Worm (Caenorhabditis elegans) whole organism, young adult: Measurements from ENCODE around the gene his-59.

Experiments
- C06A6.2 ChIP-seq: fragments of 200-800 bp; sonication (Bioruptor generic); conservative IDR thresholded peaks from 2 replicates; pipeline ENCODE4 v1.3.6; 2022; ENCODE audit warnings: missing genetic modification characterization, missing compliant biosample characterization
- C17E4.6 ChIP-seq: fragments of 200-800 bp; sonication (Bioruptor generic); IDR thresholded peaks from 2 replicates; pipeline ENCODE4 v1.3.6; 2022; ENCODE audit warnings: missing genetic modification reagents, missing genetic modification characterization, missing compliant biosample characterization
- F22D6.2 ChIP-seq: sonication (generic microtip); optimal IDR thresholded peaks from 2 replicates; lab custom pipeline; 2016; ENCODE audit warnings: mild to moderate bottlenecking, missing genetic modification characterization, missing compliant biosample characterization
- F23B12.7 ChIP-seq: sonication (generic microtip); optimal IDR thresholded peaks from 2 replicates; lab custom pipeline; 2017; ENCODE audit warnings: missing genetic modification characterization, mild to moderate bottlenecking, missing compliant biosample characterization, antibody characterized with exemption, moderate library complexity; ENCODE audit not compliant: insufficient read depth
- F33H1.4 ChIP-seq: fragments of 200-800 bp; sonication (Bioruptor generic); IDR thresholded peaks from 2 replicates; pipeline ENCODE4 v1.3.6; 2022; ENCODE audit warnings: missing genetic modification reagents, missing genetic modification characterization, missing compliant biosample characterization
- F37B4.10 ChIP-seq: fragments of 200-800 bp; sonication (Bioruptor generic); IDR thresholded peaks from 2 replicates; pipeline ENCODE4 v1.3.6; 2022; ENCODE audit warnings: missing genetic modification characterization, missing compliant biosample characterization
- F52B5.7 ChIP-seq: sonication (generic microtip); optimal IDR thresholded peaks from 2 replicates; lab custom pipeline; 2016; ENCODE audit warnings: mild to moderate bottlenecking, missing genetic modification characterization, missing compliant biosample characterization
- F57A8.1 ChIP-seq: fragments of 200-800 bp; sonication (Bioruptor generic); optimal IDR thresholded peaks from 2 replicates; lab custom pipeline; 2018; ENCODE audit warnings: mild to moderate bottlenecking, missing genetic modification characterization, moderate library complexity, missing compliant biosample characterization
- T07F8.4 ChIP-seq: sonication (generic microtip); optimal IDR thresholded peaks from 2 replicates; lab custom pipeline; 2016; ENCODE audit warnings: mild to moderate bottlenecking, missing genetic modification characterization, moderate library complexity, missing compliant biosample characterization
- Y67H2A.10 ChIP-seq: fragments of 200-800 bp; sonication (Bioruptor generic); conservative IDR thresholded peaks from 2 replicates; pipeline ENCODE4 v1.3.6; 2022; ENCODE audit warnings: missing genetic modification reagents, missing genetic modification characterization, missing compliant biosample characterization
- atf-7 ChIP-seq: sonication (generic microtip); optimal IDR thresholded peaks from 2 replicates; lab custom pipeline; 2017; ENCODE audit warnings: mild to moderate bottlenecking, missing genetic modification characterization, missing compliant biosample characterization
- attf-3 ChIP-seq: fragments of 200-800 bp; sonication (Bioruptor generic); conservative IDR thresholded peaks from 2 replicates; pipeline ENCODE4 v1.3.6; 2022; ENCODE audit warnings: missing genetic modification reagents, missing genetic modification characterization, missing compliant biosample characterization
- bed-1 ChIP-seq: fragments of 200-800 bp; sonication (Bioruptor generic); IDR thresholded peaks from 2 replicates; pipeline ENCODE4 v1.3.6; 2022; ENCODE audit warnings: missing genetic modification reagents, missing genetic modification characterization, missing compliant biosample characterization
- ccch-3 ChIP-seq: fragments of 200-800 bp; sonication (Bioruptor generic); optimal IDR thresholded peaks from 2 replicates; lab custom pipeline; 2018; ENCODE audit warnings: mild to moderate bottlenecking, missing genetic modification characterization, missing compliant biosample characterization
- ceh-27 ChIP-seq: fragments of 200-800 bp; sonication (Bioruptor generic); optimal IDR thresholded peaks from 2 replicates; lab custom pipeline; 2018; ENCODE audit warnings: mild to moderate bottlenecking, missing genetic modification characterization, moderate library complexity, missing compliant biosample characterization
- ceh-79 ChIP-seq: sonication (generic microtip); optimal IDR thresholded peaks from 2 replicates; lab custom pipeline; 2017; ENCODE audit warnings: mild to moderate bottlenecking, missing genetic modification characterization, missing compliant biosample characterization
- dpl-1 ChIP-seq: fragments of 150-350 bp; optimal IDR thresholded peaks from 2 replicates; lab custom pipeline; 2014; ENCODE audit warnings: missing biosample characterization, missing genetic modification reagents, missing genetic modification characterization
- efl-1 ChIP-seq: fragments of 150-350 bp; optimal IDR thresholded peaks from 2 replicates; lab custom pipeline; 2014; ENCODE audit warnings: missing biosample characterization, missing genetic modification reagents, missing genetic modification characterization
- ets-4 ChIP-seq: fragments of 200-800 bp; sonication (Bioruptor generic); optimal IDR thresholded peaks from 2 replicates; lab custom pipeline; 2018; ENCODE audit warnings: mild to moderate bottlenecking, missing genetic modification characterization, missing compliant biosample characterization
- him-1 ChIP-seq: sonication (generic microtip); optimal IDR thresholded peaks from 2 replicates; lab custom pipeline; 2016; ENCODE audit warnings: missing genotype, missing genetic modification reagents, missing genetic modification characterization, missing compliant biosample characterization
- hmg-1.2 ChIP-seq: fragments of 200-800 bp; sonication (Bioruptor generic); IDR thresholded peaks from 2 replicates; pipeline ENCODE4 v1.3.6; 2022; ENCODE audit warnings: missing genetic modification reagents, missing genetic modification characterization, missing compliant biosample characterization
- let-607 ChIP-seq, 2 experiments: fragments of 200-800 bp in 1 of 2; sonication (Bioruptor generic) in 1 of 2; sonication (generic microtip) in 1 of 2; optimal IDR thresholded peaks; 2 replicates each; lab custom pipeline; 2016 to 2018; ENCODE audit warnings: mild to moderate bottlenecking in 2 of 2, missing compliant biosample characterization in 2 of 2, missing genetic modification characterization in 2 of 2, moderate library complexity in 2 of 2, missing genotype in 1 of 2
- lin-26 ChIP-seq: fragments of 200-800 bp; sonication (Bioruptor generic); IDR thresholded peaks from 2 replicates; pipeline ENCODE4 v1.3.6; 2022; ENCODE audit warnings: missing genetic modification reagents, missing genetic modification characterization, missing compliant biosample characterization
- lin-40 ChIP-seq: sonication (generic microtip); optimal IDR thresholded peaks from 2 replicates; lab custom pipeline; 2016; ENCODE audit warnings: missing genetic modification characterization, mild to moderate bottlenecking, missing compliant biosample characterization, missing genotype, missing genetic modification reagents
- lin-54 ChIP-seq: fragments of 200-800 bp; sonication (Bioruptor generic); optimal IDR thresholded peaks from 2 replicates; lab custom pipeline; 2018; ENCODE audit warnings: mild to moderate bottlenecking, missing genetic modification characterization, missing compliant biosample characterization
- lsl-1 ChIP-seq: fragments of 200-800 bp; sonication (Bioruptor generic); optimal IDR thresholded peaks from 2 replicates; lab custom pipeline; 2018; ENCODE audit warnings: mild to moderate bottlenecking, missing genetic modification characterization, moderate library complexity, missing compliant biosample characterization
- madf-6 ChIP-seq: fragments of 200-800 bp; sonication (Bioruptor generic); IDR thresholded peaks from 2 replicates; pipeline ENCODE4 v1.3.6; 2022; ENCODE audit warnings: missing genetic modification reagents, missing genetic modification characterization, missing compliant biosample characterization
- mes-4 ChIP-seq: sonication (generic microtip); optimal IDR thresholded peaks from 2 replicates; lab custom pipeline; 2016; ENCODE audit warnings: missing genotype, missing genetic modification characterization, missing compliant biosample characterization
- nhr-179 ChIP-seq: sonication (generic microtip); optimal IDR thresholded peaks from 2 replicates; lab custom pipeline; 2016; ENCODE audit warnings: mild to moderate bottlenecking, missing genetic modification characterization, missing compliant biosample characterization
- pbrm-1 ChIP-seq: fragments of 200-800 bp; sonication (Bioruptor generic); IDR thresholded peaks from 2 replicates; pipeline ENCODE4 v1.3.6; 2022; ENCODE audit warnings: missing genetic modification reagents, missing genetic modification characterization, missing compliant biosample characterization
- rec-8 ChIP-seq, 2 experiments: sonication (generic microtip); optimal IDR thresholded peaks; 2 replicates each; lab custom pipeline; 2016; ENCODE audit warnings: mild to moderate bottlenecking in 2 of 2, missing genetic modification characterization in 2 of 2, missing genetic modification reagents in 2 of 2, missing genotype in 2 of 2, missing biosample characterization in 1 of 2, missing compliant biosample characterization in 1 of 2, moderate library complexity in 1 of 2
- repo-1 ChIP-seq: sonication (generic microtip); optimal IDR thresholded peaks from 2 replicates; lab custom pipeline; 2017; ENCODE audit warnings: mild to moderate bottlenecking, missing genetic modification characterization, missing compliant biosample characterization
- sea-2 ChIP-seq: fragments of 200-800 bp; sonication (Bioruptor generic); IDR thresholded peaks from 2 replicates; pipeline ENCODE4 v1.3.6; 2022; ENCODE audit warnings: missing genetic modification characterization, missing compliant biosample characterization
- snpc-1.3 ChIP-seq: sonication (generic microtip); optimal IDR thresholded peaks from 2 replicates; lab custom pipeline; 2017; ENCODE audit warnings: missing genetic modification characterization, mild to moderate bottlenecking, missing compliant biosample characterization, antibody characterized with exemption, moderate library complexity, missing genotype, missing genetic modification reagents; ENCODE audit not compliant: insufficient read depth
- snpc-3.4 ChIP-seq: sonication (generic microtip); optimal IDR thresholded peaks from 2 replicates; lab custom pipeline; 2017; ENCODE audit warnings: missing genetic modification characterization, mild to moderate bottlenecking, missing compliant biosample characterization, antibody characterized with exemption, moderate library complexity, missing genotype, missing genetic modification reagents
- sptf-2 ChIP-seq: fragments of 200-800 bp; sonication (Bioruptor generic); optimal IDR thresholded peaks from 2 replicates; lab custom pipeline; 2018; ENCODE audit warnings: mild to moderate bottlenecking, missing genetic modification characterization, missing compliant biosample characterization
- tbp1 ChIP-seq: fragments of 200-800 bp; sonication (Bioruptor generic); optimal IDR thresholded peaks from 2 replicates; lab custom pipeline; 2018; ENCODE audit warnings: mild to moderate bottlenecking, missing genetic modification characterization, missing compliant biosample characterization
- tbx-9 ChIP-seq: sonication (generic microtip); optimal IDR thresholded peaks from 2 replicates; lab custom pipeline; 2016; ENCODE audit warnings: borderline replicate concordance, missing genetic modification characterization, inconsistent platforms, missing compliant biosample characterization
- tlf-1 ChIP-seq: fragments of 200-800 bp; sonication (Bioruptor generic); optimal IDR thresholded peaks from 2 replicates; lab custom pipeline; 2018; ENCODE audit warnings: mild to moderate bottlenecking, missing genetic modification characterization, missing compliant biosample characterization
- unc-130 ChIP-seq: sonication (generic microtip); optimal IDR thresholded peaks from 2 replicates; lab custom pipeline; 2016; ENCODE audit warnings: missing genetic modification reagents, missing genetic modification characterization, missing compliant biosample characterization
- xnd-1 ChIP-seq: sonication (generic microtip); optimal IDR thresholded peaks from 2 replicates; lab custom pipeline; 2016; ENCODE audit warnings: missing genotype, missing genetic modification reagents, missing genetic modification characterization, missing compliant biosample characterization
- ztf-26 ChIP-seq: sonication (generic microtip); optimal IDR thresholded peaks from 2 replicates; lab custom pipeline; 2017; ENCODE audit warnings: missing genetic modification characterization, missing compliant biosample characterization
- ztf-3 ChIP-seq: fragments of 200-800 bp; sonication (Bioruptor generic); optimal IDR thresholded peaks from 2 replicates; lab custom pipeline; 2018; ENCODE audit warnings: mild to moderate bottlenecking, missing genetic modification characterization, missing compliant biosample characterization

his-59 gene

DNA sequence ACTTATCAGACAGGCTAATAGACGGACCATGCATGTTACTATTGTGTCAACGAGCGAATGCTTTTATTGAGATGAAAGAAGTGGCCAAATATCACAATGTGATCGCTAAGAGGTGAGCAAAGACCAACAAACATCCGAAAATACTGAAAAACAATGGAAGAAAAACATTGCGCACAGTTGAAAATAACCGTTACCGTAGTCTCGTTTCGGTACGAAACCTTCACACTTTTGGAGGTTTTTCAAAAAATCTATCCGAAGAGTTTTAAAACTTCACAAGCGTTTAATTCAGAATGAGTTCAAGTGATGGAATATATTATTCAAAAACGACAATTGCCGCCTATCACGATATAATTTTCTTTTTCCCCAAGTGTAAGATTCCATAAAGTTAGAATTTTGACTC lies 20.8 kb downstream of the his-59 start:
- no peak for TF ChIP-seq ztf-26
- peak; percentile 6 for TF ChIP-seq xnd-1 (tag; lab: Kevin White, UChicago)
- TF ChIP-seq hmg-1.2 (GFP tag; lab: Robert Waterston, UW): no peak
- peak; percentile 35; the same call in 1 of the 2 replicates for TF ChIP-seq attf-3 (GFP tag; lab: Robert Waterston, UW)
- TF ChIP-seq atf-7: no peak
- no peak for TF ChIP-seq tbx-9 (tag; lab: Kevin White, UChicago)
- TF ChIP-seq snpc-3.4: no peak
- no peak for TF ChIP-seq sea-2 (GFP tag; lab: Robert Waterston, UW)
- TF ChIP-seq ceh-27 (GFP tag; lab: Kevin White, UChicago): no peak
- TF ChIP-seq T07F8.4 (tag; lab: Kevin White, UChicago): no peak
- no peak for TF ChIP-seq snpc-1.3 (tag; lab: Kevin White, UChicago)
- TF ChIP-seq F23B12.7 (tag; lab: Kevin White, UChicago): no peak
- no peak for TF ChIP-seq C06A6.2 (GFP tag; lab: Robert Waterston, UW)
- TF ChIP-seq pbrm-1 (GFP tag; lab: Robert Waterston, UW): no peak
- TF ChIP-seq efl-1: peak; percentile 51
- no peak for TF ChIP-seq ceh-79 (tag; lab: Kevin White, UChicago)
- TF ChIP-seq F57A8.1 (GFP tag; lab: Kevin White, UChicago): no peak
- TF ChIP-seq F22D6.2 (tag; lab: Kevin White, UChicago): no peak
- TF ChIP-seq repo-1 (tag; lab: Kevin White, UChicago): no peak
- TF ChIP-seq unc-130 (GFP tag; lab: Kevin White, UChicago): no peak
- TF ChIP-seq tbp1 (GFP tag; lab: Kevin White, UChicago): no peak
- no peak for TF ChIP-seq F37B4.10 (GFP tag; lab: Robert Waterston, UW)
- no peak for TF ChIP-seq ets-4 (GFP tag; lab: Kevin White, UChicago)
- TF ChIP-seq rec-8 (tag; optimal IDR thresholded peaks at IDR 0.05; lab: Kevin White, UChicago): no peak
- no peak for TF ChIP-seq nhr-179 (tag; lab: Kevin White, UChicago)
- TF ChIP-seq F52B5.7 (tag; lab: Kevin White, UChicago): no peak
- TF ChIP-seq lin-26 (GFP tag; lab: Robert Waterston, UW): no peak
- peak; percentile 16 for TF ChIP-seq him-1
- TF ChIP-seq F33H1.4 (GFP tag; lab: Robert Waterston, UW): peak; percentile 80
- TF ChIP-seq let-607 (tag; optimal IDR thresholded peaks at IDR 0.05; lab: Kevin White, UChicago): no peak
- TF ChIP-seq lin-40 (tag; lab: Kevin White, UChicago): no peak
- TF ChIP-seq tlf-1: no peak
- TF ChIP-seq dpl-1: peak; percentile 40
- no peak for TF ChIP-seq ccch-3 (GFP tag; lab: Kevin White, UChicago)
- no peak for TF ChIP-seq mes-4 (tag; lab: Kevin White, UChicago)
- TF ChIP-seq lin-54: peak; percentile 53
- no peak for TF ChIP-seq ztf-3
- TF ChIP-seq madf-6 (GFP tag; lab: Robert Waterston, UW): peak; percentile 54; the same call in 1 of the 2 replicates
- no peak for TF ChIP-seq sptf-2 (GFP tag; lab: Kevin White, UChicago)
- TF ChIP-seq lsl-1: peak; percentile 79
- TF ChIP-seq C17E4.6: no peak
- no peak for TF ChIP-seq bed-1 (GFP tag; lab: Robert Waterston, UW)
- no peak for TF ChIP-seq Y67H2A.10 (GFP tag; lab: Robert Waterston, UW)
